Fruit fly (Drosophila melanogaster) whole organism, adult: Measurements from ENCODE around the gene Herp.
A peak's percentile ranks its signal among the peaks of the same experiment; 100 is the strongest.

Source experiments
- CG11617 ChIP-seq: fragments of 200-800 bp; sonication (Bioruptor generic); optimal IDR thresholded peaks from 2 replicates; lab custom pipeline; 2017; ENCODE audit warnings: mild to moderate bottlenecking, missing biosample characterization, missing genetic modification reagents, missing genetic modification characterization
- CG12768 ChIP-seq: fragments of 200-800 bp; sonication (Bioruptor generic); optimal IDR thresholded peaks from 2 replicates; lab custom pipeline; 2017; ENCODE audit warnings: missing biosample characterization, missing genetic modification characterization, mild to moderate bottlenecking, moderate library complexity, missing genetic modification reagents
- CG14711 ChIP-seq: fragments of 200-800 bp; sonication (Bioruptor generic); optimal IDR thresholded peaks from 2 replicates; lab custom pipeline; 2018; ENCODE audit warnings: missing biosample characterization, mild to moderate bottlenecking, missing genetic modification characterization, moderate library complexity
- CG1620 ChIP-seq: fragments of 200-800 bp; sonication (Bioruptor generic); optimal IDR thresholded peaks from 2 replicates; lab custom pipeline; 2016; ENCODE audit warnings: missing biosample characterization, missing genetic modification characterization
- CG33017 ChIP-seq: fragments of 200-800 bp; sonication (Bioruptor generic); optimal IDR thresholded peaks from 2 replicates; lab custom pipeline; 2018; ENCODE audit warnings: missing biosample characterization, mild to moderate bottlenecking, missing genetic modification characterization, moderate library complexity
- CG5204 ChIP-seq: fragments of 200-800 bp; sonication (Bioruptor generic); optimal IDR thresholded peaks from 2 replicates; lab custom pipeline; 2016; ENCODE audit warnings: missing biosample characterization, missing genetic modification characterization
- CG7045 ChIP-seq: fragments of 200-800 bp; sonication (Bioruptor generic); optimal IDR thresholded peaks from 2 replicates; lab custom pipeline; 2017; ENCODE audit warnings: missing biosample characterization, mild to moderate bottlenecking, missing genetic modification characterization
- CG7101 ChIP-seq: fragments of 200-800 bp; sonication (Bioruptor generic); optimal IDR thresholded peaks from 2 replicates; lab custom pipeline; 2018; ENCODE audit warnings: missing biosample characterization, mild to moderate bottlenecking, missing genetic modification characterization, moderate library complexity
- Clk ChIP-seq: fragments of 200-800 bp; sonication (Bioruptor generic); optimal IDR thresholded peaks from 2 replicates; lab custom pipeline; 2017; ENCODE audit warnings: missing biosample characterization, missing genetic modification characterization
- Crg-1 ChIP-seq: fragments of 200-800 bp; sonication (Bioruptor generic); optimal IDR thresholded peaks from 2 replicates; lab custom pipeline; 2016; ENCODE audit warnings: missing biosample characterization, missing genetic modification characterization
- Hr96 ChIP-seq: fragments of 200-800 bp; sonication (Bioruptor generic); optimal IDR thresholded peaks from 2 replicates; lab custom pipeline; 2016; ENCODE audit warnings: missing biosample characterization, missing genetic modification characterization
- Mnt ChIP-seq: fragments of 200-800 bp; sonication (Bioruptor generic); optimal IDR thresholded peaks from 2 replicates; lab custom pipeline; 2016; ENCODE audit warnings: missing biosample characterization, mild to moderate bottlenecking, missing genetic modification characterization
- bab1 ChIP-seq: fragments of 200-800 bp; sonication (Bioruptor generic); optimal IDR thresholded peaks from 3 replicates; lab custom pipeline; 2019; ENCODE audit warnings: missing biosample characterization, mild to moderate bottlenecking, missing genetic modification characterization, moderate library complexity
- cic ChIP-seq: fragments of 200-800 bp; sonication (Bioruptor generic); optimal IDR thresholded peaks from 2 replicates; lab custom pipeline; 2017; ENCODE audit warnings: missing biosample characterization, mild to moderate bottlenecking, missing genetic modification characterization, moderate library complexity
- cnc ChIP-seq, 2 experiments: fragments of >200 bp; optimal IDR thresholded peaks; 2 replicates each; lab custom pipeline; 2017
- kay ChIP-seq: fragments of 200-800 bp; sonication (Bioruptor generic); peaks from one replicate; lab custom pipeline; 2016; ENCODE audit warnings: missing biosample characterization, missing genetic modification characterization, borderline replicate concordance
- ovo ChIP-seq: fragments of 200-800 bp; sonication (Bioruptor generic); optimal IDR thresholded peaks from 2 replicates; lab custom pipeline; 2016; ENCODE audit warnings: missing biosample characterization, missing genetic modification characterization
- pad ChIP-seq: fragments of 200-800 bp; sonication (Bioruptor generic); optimal IDR thresholded peaks from 3 replicates; lab custom pipeline; 2017; ENCODE audit warnings: missing biosample characterization, missing genetic modification characterization, mild to moderate bottlenecking, moderate library complexity, missing genetic modification reagents
- tj ChIP-seq: fragments of 200-800 bp; sonication (Bioruptor generic); optimal IDR thresholded peaks from 3 replicates; lab custom pipeline; 2017; ENCODE audit warnings: missing biosample characterization, mild to moderate bottlenecking, missing genetic modification characterization, moderate library complexity
- toe ChIP-seq: fragments of 200-800 bp; sonication (Bioruptor generic); optimal IDR thresholded peaks from 2 replicates; lab custom pipeline; 2016; ENCODE audit warnings: missing biosample characterization, missing genetic modification characterization

Gene Herp

dm6 chr2L:7791356-7791738 lies 8.5 kb downstream of the Herp start:
- no peak for TF ChIP-seq bab1 (GFP tag; lab: Kevin White, UChicago)
- peak; percentile 91 for TF ChIP-seq kay (GFP tag; lab: Kevin White, UChicago)
- TF ChIP-seq Crg-1 (GFP tag; lab: Kevin White, UChicago), result no peak
- no peak for TF ChIP-seq CG5204 (GFP tag; lab: Kevin White, UChicago)

- peak; percentile 77 for TF ChIP-seq Mnt
- peak; percentile 92 for TF ChIP-seq kay (GFP tag; lab: Kevin White, UChicago)
- TF ChIP-seq Clk (GFP tag; lab: Kevin White, UChicago), result no peak
- no peak for TF ChIP-seq Crg-1 (GFP tag; lab: Kevin White, UChicago)
- peak; percentile 40 for TF ChIP-seq ovo (GFP tag; lab: Kevin White, UChicago)
- TF ChIP-seq pad (GFP tag; lab: Kevin White, UChicago), result peak; percentile 10
- TF ChIP-seq cic (GFP tag; lab: Kevin White, UChicago), result peak; percentile 99
- peak; percentile 55 for TF ChIP-seq tj
- TF ChIP-seq CG7045 (GFP tag; lab: Kevin White, UChicago), result peak; percentile 12
- no peak for TF ChIP-seq cnc (optimal IDR thresholded peaks at IDR 0.05; lab: Kevin White, UChicago)
- TF ChIP-seq CG1620 (GFP tag; lab: Kevin White, UChicago), result no peak
- TF ChIP-seq Hr96 (GFP tag; lab: Kevin White, UChicago), result peak; percentile 55
- TF ChIP-seq CG33017 (tag; lab: Kevin White, UChicago), result peak; percentile 46
- TF ChIP-seq CG7101 (tag; lab: Kevin White, UChicago), result peak; percentile 14
- peak; percentile 51 for TF ChIP-seq toe (GFP tag; lab: Kevin White, UChicago)
- no peak for TF ChIP-seq CG14711 (tag; lab: Kevin White, UChicago)
- no peak for TF ChIP-seq CG5204 (GFP tag; lab: Kevin White, UChicago)
- peak; percentile 40 for TF ChIP-seq CG12768 (GFP tag; lab: Kevin White, UChicago)
- peak; percentile 20 for TF ChIP-seq CG11617
Measured at dm6 chr2L:7790448-7791355, 9.2 kb downstream of the Herp start, which contains the start of gene CG7149. Gene CG7149 (minus strand): TSS chr2L:7790557.

dm6 chr2L:7790081-7790447 lies 9.8 kb downstream of the Herp start:
- TF ChIP-seq CG33017 (tag; lab: Kevin White, UChicago) (no peak), CG12768 (GFP tag; lab: Kevin White, UChicago) (no peak), CG7101 (tag; lab: Kevin White, UChicago) (no peak), CG7045 (GFP tag; lab: Kevin White, UChicago) (no peak)

dm6 chr2L:7788952-7789466 lies 10.8 kb downstream of the Herp start:
- TF ChIP-seq tj (no peak), Mnt (peak; percentile 5), CG5204 (GFP tag; lab: Kevin White, UChicago) (no peak), kay (GFP tag; lab: Kevin White, UChicago) (peak; percentile 24)

- TF ChIP-seq tj (peak; percentile 14), Clk (GFP tag; lab: Kevin White, UChicago) (no peak), kay (GFP tag; lab: Kevin White, UChicago) (no peak), ovo (GFP tag; lab: Kevin White, UChicago) (no peak), Mnt (no peak), Hr96 (GFP tag; lab: Kevin White, UChicago) (no peak), CG11617 (peak; percentile 55), CG1620 (GFP tag; lab: Kevin White, UChicago) (no peak), CG7045 (GFP tag; lab: Kevin White, UChicago) (peak; percentile 40), toe (GFP tag; lab: Kevin White, UChicago) (no peak), CG5204 (GFP tag; lab: Kevin White, UChicago) (peak; percentile 10), CG7101 (tag; lab: Kevin White, UChicago) (peak; percentile 40), pad (GFP tag; lab: Kevin White, UChicago) (peak; percentile 34), CG33017 (tag; lab: Kevin White, UChicago) (no peak), CG12768 (GFP tag; lab: Kevin White, UChicago) (peak; percentile 24), cnc (optimal IDR thresholded peaks at IDR 0.05; lab: Kevin White, UChicago) (no peak), bab1 (GFP tag; lab: Kevin White, UChicago) (peak; percentile 22)
Measured at dm6 chr2L:7782788-7783401, 17.0 kb downstream of the Herp start, which contains the start of gene Brd7-9. Gene Brd7-9 (plus strand): TSS chr2L:7782865.

- TF ChIP-seq CG1620 (GFP tag; lab: Kevin White, UChicago) (no peak), Hr96 (GFP tag; lab: Kevin White, UChicago) (no peak), CG33017 (tag; lab: Kevin White, UChicago) (no peak), cic (GFP tag; lab: Kevin White, UChicago) (no peak), toe (GFP tag; lab: Kevin White, UChicago) (no peak), Crg-1 (GFP tag; lab: Kevin White, UChicago) (no peak), CG7045 (GFP tag; lab: Kevin White, UChicago) (no peak), tj (no peak), CG7101 (tag; lab: Kevin White, UChicago) (no peak), bab1 (GFP tag; lab: Kevin White, UChicago) (no peak), Clk (GFP tag; lab: Kevin White, UChicago) (no peak), CG14711 (tag; lab: Kevin White, UChicago) (no peak), Mnt (no peak), pad (GFP tag; lab: Kevin White, UChicago) (no peak), CG12768 (GFP tag; lab: Kevin White, UChicago) (no peak), kay (GFP tag; lab: Kevin White, UChicago) (no peak), CG5204 (GFP tag; lab: Kevin White, UChicago) (no peak), ovo (GFP tag; lab: Kevin White, UChicago) (no peak), CG11617 (no peak)
Measured at dm6 chr2L:7781165-7781564, 18.7 kb downstream of the Herp start, which contains the start of gene CG7164. Gene CG7164 (plus strand): TSS chr2L:7781465.
